Worm (Caenorhabditis elegans) whole organism, early embryonic: ENCODE data around the gene slc-30A9.
"Not testable (repeated sequence)": the region's sequence is repeated elsewhere in the genome, so short reads cannot be mapped to it uniquely, and the experiment has no call there.

Experiments used
- B0310.2 ChIP-seq: sonication (generic microtip); optimal IDR thresholded peaks from 2 replicates; lab custom pipeline; 2016; ENCODE audit warnings: mild to moderate bottlenecking, missing genetic modification characterization, missing compliant biosample characterization
- F13C5.2 ChIP-seq: sonication (generic microtip); optimal IDR thresholded peaks from 2 replicates; lab custom pipeline; 2017; ENCODE audit warnings: mild to moderate bottlenecking, missing genetic modification characterization, inconsistent platforms, missing compliant biosample characterization
- aly-1 ChIP-seq: sonication (generic microtip); optimal IDR thresholded peaks from 2 replicates; lab custom pipeline; 2016; ENCODE audit warnings: missing genetic modification characterization, missing compliant biosample characterization
- ama-1 ChIP-seq: fragments of 150-350 bp; optimal IDR thresholded peaks from 2 replicates; lab custom pipeline; 2014
- ceh-13 ChIP-seq: fragments of 200-800 bp; sonication (Bioruptor generic); optimal IDR thresholded peaks from 2 replicates; lab custom pipeline; 2018; ENCODE audit warnings: mild to moderate bottlenecking, missing genetic modification characterization, missing compliant biosample characterization
- ceh-36 ChIP-seq: sonication (generic microtip); optimal IDR thresholded peaks from 2 replicates; lab custom pipeline; 2016; ENCODE audit warnings: missing genetic modification characterization, inconsistent platforms, missing compliant biosample characterization
- ets-7 ChIP-seq: sonication (generic microtip); optimal IDR thresholded peaks from 2 replicates; lab custom pipeline; 2016; ENCODE audit warnings: missing genotype, missing genetic modification characterization, missing compliant biosample characterization
- flt-1 ChIP-seq: fragments of 200-800 bp; sonication (Bioruptor generic); IDR thresholded peaks from 2 replicates; pipeline ENCODE4 v1.3.6; 2022; ENCODE audit warnings: missing genetic modification characterization, missing compliant biosample characterization
- hmbx-1 ChIP-seq: sonication (generic microtip); optimal IDR thresholded peaks from 2 replicates; lab custom pipeline; 2016; ENCODE audit warnings: mild to moderate bottlenecking, missing genetic modification characterization, missing compliant biosample characterization
- hmg-4 ChIP-seq: fragments of 200-800 bp; sonication (Bioruptor generic); optimal IDR thresholded peaks from 2 replicates; lab custom pipeline; 2018; ENCODE audit warnings: mild to moderate bottlenecking, missing genetic modification characterization, missing compliant biosample characterization
- hnd-1 ChIP-seq: sonication (generic microtip); optimal IDR thresholded peaks from 2 replicates; lab custom pipeline; 2016; ENCODE audit warnings: missing genetic modification characterization, missing compliant biosample characterization
- pes-1 ChIP-seq: fragments of 200-800 bp; sonication (Bioruptor generic); IDR thresholded peaks from 2 replicates; pipeline ENCODE4 v1.3.6; 2022; ENCODE audit warnings: missing genetic modification reagents, missing genetic modification characterization, missing compliant biosample characterization
- scrt-1 ChIP-seq: fragments of 200-800 bp; sonication (Bioruptor generic); IDR thresholded peaks from 2 replicates; pipeline ENCODE4 v1.3.6; 2022; ENCODE audit warnings: missing genetic modification characterization, missing compliant biosample characterization
- sea-1 ChIP-seq: fragments of 200-800 bp; sonication (Bioruptor generic); conservative IDR thresholded peaks from 2 replicates; pipeline ENCODE4 v1.3.6; 2022; ENCODE audit warnings: missing genetic modification characterization, missing compliant biosample characterization
- tbx-11 ChIP-seq: fragments of 200-800 bp; sonication (Bioruptor generic); IDR thresholded peaks from 2 replicates; pipeline ENCODE4 v1.3.6; 2022; ENCODE audit warnings: missing genetic modification characterization, missing compliant biosample characterization
- tbx-37 ChIP-seq: fragments of 200-800 bp; sonication (Bioruptor generic); conservative IDR thresholded peaks from 2 replicates; pipeline ENCODE4 v1.3.6; 2022; ENCODE audit warnings: missing genetic modification reagents, missing genetic modification characterization, missing compliant biosample characterization
- tra-4 ChIP-seq: sonication (generic microtip); optimal IDR thresholded peaks from 2 replicates; lab custom pipeline; 2017; ENCODE audit warnings: missing genetic modification characterization, missing compliant biosample characterization

Gene slc-30A9

DNA sequence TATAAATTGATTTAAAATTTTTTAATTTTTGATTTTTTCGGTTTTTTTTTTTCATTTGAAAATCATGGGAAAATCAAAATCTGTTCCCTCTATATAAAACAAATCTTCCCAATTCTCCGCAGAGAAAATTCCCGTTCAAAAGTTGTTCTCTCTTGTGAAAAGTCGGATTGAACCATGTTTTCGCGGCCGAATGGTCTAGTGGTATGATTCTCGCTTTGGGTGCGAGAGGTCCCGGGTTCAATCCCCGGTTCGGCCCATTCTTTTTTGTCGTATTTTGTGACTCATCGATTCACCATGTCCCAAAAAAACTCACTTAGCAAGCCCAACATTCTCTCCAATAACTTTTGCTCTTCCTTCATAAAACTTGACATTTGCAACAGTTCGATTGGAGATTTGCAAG lies 12.9 kb upstream of the slc-30A9 start:
- TF ChIP-seq ceh-13 (no peak), pes-1 (GFP tag; lab: Robert Waterston, UW) (0 out of 2 replicates have a peak, but pooled peaks have one; percentile 10)

DNA sequence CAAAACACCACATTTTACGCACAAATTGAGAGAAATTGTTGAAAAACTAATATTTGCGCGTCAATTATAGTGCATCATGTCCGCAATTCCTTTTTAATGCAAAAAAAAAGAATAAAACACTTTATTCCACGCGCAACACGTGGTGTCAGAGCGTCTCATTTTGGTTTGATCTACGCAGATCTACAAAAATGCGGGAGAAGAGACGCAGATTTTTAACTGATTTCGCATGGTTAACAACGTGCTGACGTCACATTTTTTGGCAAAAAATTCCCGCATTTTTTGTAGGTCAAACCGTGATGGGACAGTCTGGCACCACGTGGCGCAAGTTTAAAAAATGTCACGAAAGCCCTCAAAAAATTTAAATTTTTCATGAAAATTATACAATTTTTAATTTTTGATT lies 11.6 kb upstream of the slc-30A9 start:
- TF ChIP-seq hmbx-1 (tag; lab: Kevin White, UChicago) (no peak), flt-1 (GFP tag; lab: Robert Waterston, UW) (no peak), tbx-37 (no peak), sea-1 (GFP tag; lab: Robert Waterston, UW) (no peak)

DNA sequence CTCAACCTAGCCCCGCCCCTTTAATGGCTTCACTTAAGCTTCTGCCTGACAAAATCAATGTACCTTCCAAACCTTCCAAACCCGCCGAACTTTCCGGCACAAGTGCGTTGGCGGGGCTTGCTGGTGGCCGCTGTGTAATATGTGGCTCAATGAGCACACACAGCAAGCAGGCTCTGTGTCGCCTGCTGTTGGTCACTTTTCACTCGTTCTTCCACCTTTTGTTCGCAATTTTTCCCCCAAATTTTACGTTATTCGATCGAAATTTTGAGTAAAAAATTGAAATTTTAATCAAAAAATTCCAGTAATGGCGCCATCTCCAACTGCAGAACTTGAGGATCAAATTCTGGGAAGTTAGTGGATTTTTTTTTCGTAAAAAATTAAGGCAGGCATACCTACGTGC lies 2.0 kb upstream of the slc-30A9 start, which contains the start of gene set-27:
Gene set-27, plus strand, starts transcription at position 301 of the 400 bp plus-strand sequence.
- TF ChIP-seq tbx-37 (no peak), hnd-1 (tag; lab: Kevin White, UChicago) (no peak), ceh-13 (no peak), tra-4 (tag; lab: Kevin White, UChicago) (no peak), B0310.2 (tag; lab: Kevin White, UChicago) (no peak), ets-7 (tag; lab: Kevin White, UChicago) (no peak)

DNA sequence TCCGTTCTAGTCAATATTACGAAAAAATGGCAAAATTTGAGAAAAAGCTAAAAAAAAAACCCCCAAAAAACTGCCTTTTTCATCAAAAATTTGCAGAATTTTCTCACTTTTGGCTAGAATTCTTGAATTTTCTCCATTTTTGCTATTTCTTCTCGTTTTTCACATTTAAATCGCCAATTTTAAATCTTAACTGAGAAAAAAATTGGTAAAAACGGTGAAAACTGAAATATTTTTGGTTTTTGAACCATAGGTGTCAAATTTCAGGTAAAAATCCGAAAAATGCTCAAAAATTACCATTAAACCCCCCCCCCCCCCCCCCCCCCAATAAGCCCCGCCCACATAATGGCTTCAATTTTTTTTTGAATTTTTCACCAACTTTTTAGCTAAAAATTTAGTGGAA lies 746 bp upstream of the slc-30A9 start, which contains the start of gene cox-6B:
Gene cox-6B, plus strand, starts transcription at position 301 of the 400 bp plus-strand sequence.
- not testable (repeated sequence) for TF ChIP-seq ama-1 (lab: Kevin White, UChicago); flt-1 (GFP tag; lab: Robert Waterston, UW); tbx-37

DNA sequence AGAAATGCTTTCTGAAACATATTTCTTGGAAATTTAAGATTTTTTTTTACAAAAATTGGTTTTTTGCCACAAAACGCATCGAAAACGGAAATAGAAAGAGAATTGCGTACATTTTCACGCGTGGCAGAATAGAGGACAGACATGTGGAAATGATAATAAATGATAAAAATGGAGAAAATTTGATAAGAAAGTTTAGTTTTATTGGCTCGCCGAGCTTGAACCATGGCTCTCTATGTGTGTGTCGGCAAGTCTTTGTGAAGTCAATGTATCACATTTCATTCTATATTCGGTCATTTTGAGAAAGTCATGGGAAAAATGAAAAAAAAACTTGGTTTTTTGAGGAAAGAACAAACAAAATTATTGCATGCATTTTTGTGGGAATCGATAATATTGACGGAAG lies 11.2 kb downstream of the slc-30A9 start:
- TF ChIP-seq aly-1 (tag; lab: Kevin White, UChicago) (no peak), hmbx-1 (tag; lab: Kevin White, UChicago) (no peak), tbx-11 (no peak), F13C5.2 (tag; lab: Kevin White, UChicago) (no peak), ets-7 (tag; lab: Kevin White, UChicago) (no peak), tbx-37 (no peak), flt-1 (GFP tag; lab: Robert Waterston, UW) (no peak), pes-1 (GFP tag; lab: Robert Waterston, UW) (no peak), B0310.2 (tag; lab: Kevin White, UChicago) (no peak), hnd-1 (tag; lab: Kevin White, UChicago) (no peak), ceh-13 (no peak), tra-4 (tag; lab: Kevin White, UChicago) (no peak), ceh-36 (tag; lab: Kevin White, UChicago) (no peak), ama-1 (lab: Kevin White, UChicago) (no peak), sea-1 (GFP tag; lab: Robert Waterston, UW) (no peak), scrt-1 (GFP tag; lab: Robert Waterston, UW) (no peak)

DNA sequence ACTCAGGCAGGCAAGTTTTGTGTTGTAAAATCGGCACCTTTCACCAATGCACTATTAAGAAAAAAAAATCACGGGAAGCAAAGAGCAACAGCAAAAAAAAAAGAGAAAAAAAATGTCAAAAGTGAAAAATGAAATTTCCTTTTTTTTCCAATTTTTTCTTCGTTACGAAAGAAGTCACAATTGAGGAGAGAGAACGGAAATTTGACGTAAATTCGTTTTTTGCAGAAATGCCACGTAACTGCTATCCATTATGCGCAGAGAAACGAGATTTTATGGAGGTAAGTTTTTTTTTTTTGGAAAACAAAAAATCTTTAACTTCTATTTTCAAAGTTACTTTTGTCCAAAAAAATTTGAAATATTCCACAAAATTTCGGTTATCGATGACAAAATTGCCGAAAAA lies 12.0 kb downstream of the slc-30A9 start:
- TF ChIP-seq hmbx-1 (tag; lab: Kevin White, UChicago) (no peak), flt-1 (GFP tag; lab: Robert Waterston, UW) (no peak), ceh-36 (tag; lab: Kevin White, UChicago) (no peak), aly-1 (tag; lab: Kevin White, UChicago) (no peak), tra-4 (tag; lab: Kevin White, UChicago) (no peak), ama-1 (lab: Kevin White, UChicago) (no peak), tbx-11 (no peak), hnd-1 (tag; lab: Kevin White, UChicago) (no peak), pes-1 (GFP tag; lab: Robert Waterston, UW) (no peak), B0310.2 (tag; lab: Kevin White, UChicago) (no peak), ets-7 (tag; lab: Kevin White, UChicago) (no peak)

DNA sequence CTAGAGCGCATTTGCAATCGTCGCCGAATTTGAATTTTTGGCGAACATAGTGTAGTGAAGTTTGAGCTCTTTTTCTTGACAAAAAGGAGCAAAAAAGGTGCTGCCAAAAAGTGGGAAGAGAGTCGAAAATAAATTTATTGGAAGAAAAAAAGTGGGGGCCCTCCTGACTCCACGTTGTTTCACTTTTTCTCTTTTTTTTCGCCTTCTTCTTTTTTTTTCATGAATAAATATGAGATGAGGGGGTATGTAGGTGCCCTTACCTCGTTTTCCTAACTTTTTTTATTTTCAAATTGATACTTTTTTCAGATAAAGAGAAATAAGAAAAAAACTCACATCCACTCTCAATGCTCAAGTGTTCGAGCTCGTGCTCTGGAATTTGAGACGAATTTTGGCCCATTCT lies 12.6 kb downstream of the slc-30A9 start, which contains the start of the genes Y71H2AL.2, Y71H2AL.4 and pbo-1:
Gene Y71H2AL.2, plus strand, starts transcription at position 301 of the 400 bp plus-strand sequence.
Gene Y71H2AL.4, plus strand, starts transcription at position 345 of the 400 bp plus-strand sequence.
Gene pbo-1, minus strand, starts transcription at position 400 of the 400 bp plus-strand sequence.
- TF ChIP-seq ceh-13 = no peak

DNA sequence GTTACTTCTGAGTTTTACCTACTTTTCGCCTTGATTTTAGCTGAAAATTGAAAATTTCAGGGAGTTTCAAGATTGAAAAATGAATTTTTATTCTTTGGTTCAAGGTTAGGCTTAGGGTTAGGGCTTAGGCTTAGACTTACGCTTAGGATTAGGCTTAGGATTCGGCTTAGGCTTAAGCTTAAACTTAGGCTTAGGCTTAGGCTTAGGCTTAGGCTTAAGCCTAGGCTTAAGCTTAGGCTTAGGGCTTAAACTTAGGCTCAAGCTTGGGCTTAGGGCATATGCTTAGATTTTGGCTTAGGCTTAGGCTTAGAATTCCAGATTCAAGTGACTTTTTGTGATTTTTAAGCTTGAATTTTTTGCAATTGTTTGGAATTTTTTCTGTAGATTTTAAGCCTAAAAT lies 15.2 kb downstream of the slc-30A9 start:
- TF ChIP-seq hmg-4 (GFP tag; lab: Kevin White, UChicago) (no peak), flt-1 (GFP tag; lab: Robert Waterston, UW) (no peak), ama-1 (lab: Kevin White, UChicago) (no peak), ceh-36 (tag; lab: Kevin White, UChicago) (peak; percentile 76), pes-1 (GFP tag; lab: Robert Waterston, UW) (no peak)

DNA sequence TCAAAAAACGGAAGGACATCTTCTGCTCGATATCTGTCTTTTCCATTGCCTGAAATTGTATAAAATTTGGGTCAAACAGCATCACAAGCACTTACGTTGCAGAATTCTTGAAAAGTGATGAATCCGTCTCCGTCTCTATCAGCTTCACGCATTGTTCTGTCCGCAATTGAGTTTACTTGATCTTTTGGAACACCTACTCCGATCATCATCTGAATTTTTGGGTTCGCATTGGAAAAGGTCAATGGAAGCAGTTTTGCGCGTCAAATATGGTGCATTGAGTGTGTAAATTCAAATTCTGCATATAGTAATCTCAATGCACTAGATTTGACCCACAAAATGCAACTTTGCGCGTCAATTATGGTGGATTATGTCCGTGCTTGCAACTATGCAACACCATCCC lies 17.1 kb downstream of the slc-30A9 start:
- no peak for TF ChIP-seq ama-1 (lab: Kevin White, UChicago)
